Fruit fly (Drosophila melanogaster): ENCODE measurements around the gene Anp.

Anp gene

DNA sequence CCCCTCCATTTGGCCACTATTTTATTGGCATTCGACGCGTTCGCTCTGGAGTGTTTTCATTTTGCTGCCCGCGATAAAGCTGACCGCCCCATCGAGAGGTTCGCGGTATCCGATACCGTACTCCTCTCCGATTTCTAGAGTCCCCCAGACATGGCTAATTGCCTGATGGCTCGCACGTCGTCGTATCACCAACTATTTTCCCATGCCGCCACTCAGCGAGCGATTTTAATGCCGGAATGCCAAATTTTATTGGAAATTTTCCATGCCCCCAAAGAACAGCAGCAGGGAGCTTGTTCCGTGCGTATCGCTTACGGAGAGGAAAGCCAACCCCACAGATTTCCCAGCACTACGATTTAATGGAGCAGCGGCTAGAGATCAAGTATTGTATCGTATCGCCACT, 8.7 kb upstream of the Anp start:
- TF ChIP-seq hbn (GFP tag; IDR thresholded peaks at IDR 0.05; ENCODE audit: partially characterized antibody) (no peak), mirr (GFP tag; optimal IDR thresholded peaks at IDR 0.05) (peak; percentile 8), lmd (GFP tag; IDR thresholded peaks at IDR 0.05) (no peak), vnd (GFP tag; IDR thresholded peaks at IDR 0.05; ENCODE audit: partially characterized antibody) (0 out of 3 replicates have a peak, but pooled peaks have one; percentile 37), crol (GFP tag; IDR thresholded peaks at IDR 0.05) (peak; percentile 67; the same call in 1 of the 2 replicates), Mrtf (GFP tag; IDR thresholded peaks at IDR 0.05) (no peak), CG34376 (GFP tag; optimal IDR thresholded peaks at IDR 0.05) (peak; percentile 87), Adf1 (GFP tag; IDR thresholded peaks at IDR 0.05) (peak; percentile 21; the same call in 1 of the 2 replicates), CG32532 (GFP tag; IDR thresholded peaks at IDR 0.05) (0 out of 2 replicates have a peak, but pooled peaks have one; percentile 15), GATAe (GFP tag; conservative IDR thresholded peaks at IDR 0.05) (peak; percentile 23), Ets65A (GFP tag) (peak; percentile 87), sd (tag; optimal IDR thresholded peaks at IDR 0.05) (peak; percentile 79), sug (tag; optimal IDR thresholded peaks at IDR 0.05) (peak; percentile 95), exex (tag; optimal IDR thresholded peaks at IDR 0.05) (peak; percentile 83), CG13287 (GFP tag; IDR thresholded peaks at IDR 0.05; ENCODE audit: partially characterized antibody) (no peak)

DNA sequence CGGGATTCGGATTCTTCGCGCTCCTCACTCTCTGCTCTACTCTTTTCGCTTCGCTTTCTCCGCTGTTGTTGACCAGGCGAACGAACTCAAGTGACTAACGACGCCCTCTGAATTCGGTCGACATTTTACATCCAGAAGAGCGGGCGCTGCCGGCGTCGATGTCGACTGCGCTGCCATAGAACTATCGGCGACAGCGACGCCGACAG, 6.9 kb upstream of the Anp start, which contains the start of gene CG9743:
CG9743 (minus strand) TSS at position 101 of the 206 bp plus-strand sequence.
- peak; percentile 9; the same call in 1 of the 3 replicates for TF ChIP-seq CG6791 (GFP tag; IDR thresholded peaks at IDR 0.05; ENCODE audit: partially characterized antibody)
- TF ChIP-seq unc-4 (GFP tag; IDR thresholded peaks at IDR 0.05; ENCODE audit: partially characterized antibody): peak; percentile 23; the same call in 1 of the 2 replicates
- peak; percentile 35 for TF ChIP-seq Jarid2 (GFP tag; optimal IDR thresholded peaks at IDR 0.05)
- TF ChIP-seq bbx (GFP tag; IDR thresholded peaks at IDR 0.05; ENCODE audit: partially characterized antibody): peak; percentile 38; the same call in 1 of the 2 replicates
- no peak for TF ChIP-seq nau (GFP tag; optimal IDR thresholded peaks at IDR 0.05)
- no peak for TF ChIP-seq scrt (GFP tag; optimal IDR thresholded peaks at IDR 0.05)
- 0 out of 2 replicates have a peak, but pooled peaks have one; percentile 21 for TF ChIP-seq sna (GFP tag; IDR thresholded peaks at IDR 0.05; ENCODE audit: partially characterized antibody)
- TF ChIP-seq CG13287 (GFP tag; IDR thresholded peaks at IDR 0.05; ENCODE audit: partially characterized antibody): peak; percentile 24; the same call in 1 of the 2 replicates
- TF ChIP-seq Trl (optimal IDR thresholded peaks at IDR 0.05): peak in 1 of 2 experiments; percentile 6
- TF ChIP-seq Trl (GFP tag; optimal IDR thresholded peaks at IDR 0.05): no peak
- no peak for TF ChIP-seq lab (GFP tag; optimal IDR thresholded peaks at IDR 0.05)
- TF ChIP-seq CG17829 (tag; optimal IDR thresholded peaks at IDR 0.05): no peak
- peak; percentile 34 for TF ChIP-seq Bgb (GFP tag; IDR thresholded peaks at IDR 0.05; ENCODE audit: partially characterized antibody)
- TF ChIP-seq CG42726 (GFP tag; IDR thresholded peaks at IDR 0.05; ENCODE audit: partially characterized antibody): 0 out of 2 replicates have a peak, but pooled peaks have one; percentile 5
- 0 out of 3 replicates have a peak, but pooled peaks have one; percentile 15 for TF ChIP-seq hb (GFP tag; IDR thresholded peaks at IDR 0.05; ENCODE audit: partially characterized antibody)

DNA sequence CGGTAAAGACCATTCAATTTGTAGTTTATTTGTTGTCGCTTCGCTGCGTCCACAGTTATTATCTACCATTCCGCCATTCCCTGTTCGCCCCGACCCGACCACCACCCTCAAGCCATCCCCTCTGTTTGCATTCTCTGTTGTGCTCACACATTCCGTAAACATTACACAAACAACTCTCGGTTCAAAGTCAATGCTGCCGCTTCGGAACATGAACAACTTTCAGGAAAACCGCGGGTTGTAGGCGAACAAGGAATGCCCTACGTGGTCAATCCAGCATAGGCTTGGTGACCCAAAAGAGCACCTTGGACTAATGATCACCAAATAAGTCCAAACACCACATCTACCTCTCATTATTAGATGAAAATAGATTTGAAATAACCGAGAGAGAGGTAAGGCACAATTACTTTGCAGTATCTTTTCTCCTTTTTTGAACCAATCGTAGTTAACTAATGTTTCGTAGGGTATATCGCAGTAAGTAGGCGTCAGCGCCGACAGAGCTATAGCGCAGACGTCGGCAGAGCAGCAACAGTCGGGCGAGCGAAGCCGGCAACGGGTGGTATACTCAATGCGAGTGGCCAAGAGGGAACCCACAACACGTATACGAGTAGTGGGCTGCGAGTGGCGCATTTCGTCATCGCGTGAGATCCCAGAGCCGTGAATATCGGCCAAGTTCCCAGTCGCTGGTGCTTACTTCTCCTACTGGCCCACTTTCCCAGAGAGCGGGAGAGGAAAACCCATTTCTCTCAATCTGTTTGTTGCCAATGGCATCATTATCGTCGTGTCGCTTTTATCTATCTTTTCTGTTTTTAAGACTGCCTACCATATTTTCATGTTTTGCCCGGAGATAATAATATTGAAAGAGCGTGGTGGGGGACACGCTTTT, 6.4 kb upstream of the Anp start:
- TF ChIP-seq Lpt (GFP tag; optimal IDR thresholded peaks at IDR 0.05) (no peak), CG5180 (GFP tag; optimal IDR thresholded peaks at IDR 0.05) (peak; percentile 87), CG32767 (GFP tag; IDR thresholded peaks at IDR 0.05) (peak; percentile 93), CG12071 (GFP tag; optimal IDR thresholded peaks at IDR 0.05) (peak; percentile 96), CG14667 (GFP tag; IDR thresholded peaks at IDR 0.05) (peak; percentile 86), Drgx (GFP tag; IDR thresholded peaks at IDR 0.05) (peak; percentile 73), Trl (optimal IDR thresholded peaks at IDR 0.05) (peak; percentile 65 to 83), Trl (GFP tag; optimal IDR thresholded peaks at IDR 0.05) (peak; percentile 97), dpn (GFP tag; optimal IDR thresholded peaks at IDR 0.05) (peak; percentile 96 to 99), CG10959 (GFP tag; IDR thresholded peaks at IDR 0.05) (peak; percentile 88), sug (tag; optimal IDR thresholded peaks at IDR 0.05) (peak; percentile 90), CG6791 (GFP tag; IDR thresholded peaks at IDR 0.05; ENCODE audit: partially characterized antibody) (no peak), grau (tag; optimal IDR thresholded peaks at IDR 0.05) (peak; percentile 92), CG10321 (GFP tag; IDR thresholded peaks at IDR 0.05) (peak; percentile 53; the same call in 1 of the 2 replicates), fd3F (GFP tag; optimal IDR thresholded peaks at IDR 0.05) (peak; percentile 89), CG9727 (GFP tag; optimal IDR thresholded peaks at IDR 0.05) (peak; percentile 97), CG15696 (tag; optimal IDR thresholded peaks at IDR 0.05) (peak; percentile 80), trh (GFP tag; optimal IDR thresholded peaks at IDR 0.05) (peak; percentile 76), bab2 (GFP tag; optimal IDR thresholded peaks at IDR 0.05) (peak; percentile 99), CG2889 (GFP tag; IDR thresholded peaks at IDR 0.05) (peak; percentile 73; the same call in 1 of the 3 replicates)
